Fruit fly (Drosophila melanogaster) Kc167 (cell line): ENCODE results near the gene CG5556.

Source experiments
- Myc ChIP-seq: fragments of >200 bp; optimal IDR thresholded peaks from 2 replicates; lab custom pipeline; 2017; ENCODE audit warnings: missing external identifiers
- Sin3A ChIP-seq: fragments of >200 bp; optimal IDR thresholded peaks from 2 replicates; lab custom pipeline; 2018; ENCODE audit warnings: missing external identifiers
- h ChIP-seq: fragments of >200 bp; optimal IDR thresholded peaks from 3 replicates; lab custom pipeline; 2018; ENCODE audit warnings: missing external identifiers
- insv ChIP-seq: fragments of >200 bp; optimal IDR thresholded peaks from 3 replicates; lab custom pipeline; 2018; ENCODE audit warnings: missing external identifiers
- psq ChIP-seq: fragments of >200 bp; optimal IDR thresholded peaks from 2 replicates; lab custom pipeline; 2017; ENCODE audit warnings: missing external identifiers

dm6 chr2L:1367696-1368095 is 15.0 kb upstream of the CG5556 start, which contains the start of gene CG14346:
- TF ChIP-seq h (lab: Kevin White, UChicago), result no peak
- TF ChIP-seq Myc (lab: Kevin White, UChicago), result no peak
- TF ChIP-seq psq, result no peak
- no peak for TF ChIP-seq Sin3A (lab: Kevin White, UChicago)
- no peak for TF ChIP-seq insv
